Worm (Caenorhabditis elegans): ENCODE results near the gene F29B9.8.

ce11 chrIV:4649460-4649859, 2.0 kb downstream of the F29B9.8 start, which contains the start of gene F29B9.7:
- no peak for TF ChIP-seq unc-55 (GFP tag; optimal IDR thresholded peaks at IDR 0.05)
- TF ChIP-seq sdc-2 (tag; optimal IDR thresholded peaks at IDR 0.05) = no peak
- no peak for TF ChIP-seq ceh-34 (tag; optimal IDR thresholded peaks at IDR 0.05)
